Worm (Caenorhabditis elegans) whole organism, L4 larva: Measurements from ENCODE around the gene F28H7.2.

Experiments
- F10B5.3 ChIP-seq: sonication (generic microtip); optimal IDR thresholded peaks from 2 replicates; lab custom pipeline; 2016; ENCODE audit warnings: mild to moderate bottlenecking, missing genetic modification characterization, missing compliant biosample characterization
- F37D6.2 ChIP-seq: sonication (generic microtip); optimal IDR thresholded peaks from 2 replicates; lab custom pipeline; 2016; ENCODE audit warnings: mild to moderate bottlenecking, missing genetic modification characterization, missing compliant biosample characterization
- T20F7.1 ChIP-seq: fragments of 200-800 bp; sonication (Bioruptor generic); optimal IDR thresholded peaks from 2 replicates; lab custom pipeline; 2018; ENCODE audit warnings: mild to moderate bottlenecking, missing genetic modification characterization, missing compliant biosample characterization
- T26A8.4 ChIP-seq: fragments of 200-800 bp; sonication (Bioruptor generic); IDR thresholded peaks from 2 replicates; pipeline ENCODE4 v1.3.6; 2022; ENCODE audit warnings: missing genetic modification characterization, missing compliant biosample characterization
- Y105C5A.15 ChIP-seq: fragments of 200-800 bp; sonication (Bioruptor generic); IDR thresholded peaks from 2 replicates; pipeline ENCODE4 v1.3.6; 2022; ENCODE audit warnings: missing genetic modification characterization, missing compliant biosample characterization
- Y48G9A.11 ChIP-seq: fragments of 200-800 bp; sonication (Bioruptor generic); IDR thresholded peaks from 2 replicates; pipeline ENCODE4 v1.3.6; 2022; ENCODE audit warnings: missing genetic modification reagents, missing genetic modification characterization, missing compliant biosample characterization
- Y75B8A.6 ChIP-seq: fragments of 200-800 bp; sonication (Bioruptor generic); IDR thresholded peaks from 2 replicates; pipeline ENCODE4 v1.3.6; 2022; ENCODE audit warnings: missing genetic modification reagents, missing genetic modification characterization, missing compliant biosample characterization
- aha-1 ChIP-seq: fragments of 150-350 bp; peaks from one replicate; lab custom pipeline; 2014; ENCODE audit warnings: missing biosample characterization, missing genetic modification characterization
- ama-1 ChIP-seq: fragments of 150-350 bp; optimal IDR thresholded peaks from 2 replicates; lab custom pipeline; 2014; ENCODE audit warnings: inconsistent platforms, mixed read lengths
- attf-4 ChIP-seq: sonication (generic microtip); optimal IDR thresholded peaks from 3 replicates; lab custom pipeline; 2017; ENCODE audit warnings: missing biosample characterization, missing genetic modification characterization
- ceh-20 ChIP-seq: fragments of 200-800 bp; sonication (Bioruptor generic); IDR thresholded peaks from 2 replicates; pipeline ENCODE4 v1.3.6; 2022; ENCODE audit warnings: missing genetic modification reagents, missing genetic modification characterization, missing compliant biosample characterization
- cey-2 ChIP-seq: sonication (generic microtip); optimal IDR thresholded peaks from 3 replicates; lab custom pipeline; 2017; ENCODE audit warnings: missing genetic modification characterization, mild to moderate bottlenecking, missing compliant biosample characterization, antibody characterized with exemption, borderline replicate concordance; ENCODE audit not compliant: insufficient read depth
- daf-12 ChIP-seq: fragments of 150-350 bp; optimal IDR thresholded peaks from 2 replicates; lab custom pipeline; 2014; ENCODE audit warnings: missing biosample characterization, missing genetic modification reagents, missing genetic modification characterization
- daf-16 ChIP-seq, 3 experiments: sonication (generic microtip); optimal IDR thresholded peaks; 2 replicates each; lab custom pipeline; 2016 to 2017; ENCODE audit warnings: missing genetic modification characterization in 3 of 3, missing genetic modification reagents in 3 of 3, mild to moderate bottlenecking in 2 of 3, missing compliant biosample characterization in 2 of 3, missing biosample characterization in 1 of 3, moderate library complexity in 1 of 3
- daf-8 ChIP-seq: fragments of 200-800 bp; sonication (Bioruptor generic); IDR thresholded peaks from 2 replicates; pipeline ENCODE4 v1.3.6; 2022; ENCODE audit warnings: missing genetic modification characterization, missing compliant biosample characterization
- dmd-6 ChIP-seq: fragments of 200-800 bp; sonication (Bioruptor generic); IDR thresholded peaks from 2 replicates; pipeline ENCODE4 v1.3.6; 2022; ENCODE audit warnings: missing genetic modification reagents, missing genetic modification characterization, missing compliant biosample characterization
- duxl-1 ChIP-seq: sonication (generic microtip); optimal IDR thresholded peaks from 2 replicates; lab custom pipeline; 2016; ENCODE audit warnings: mild to moderate bottlenecking, missing genetic modification characterization, moderate library complexity, missing compliant biosample characterization; ENCODE audit not compliant: poor library complexity
- dve-1 ChIP-seq: sonication (generic microtip); optimal IDR thresholded peaks from 2 replicates; lab custom pipeline; 2017; ENCODE audit warnings: antibody characterized with exemption, mild to moderate bottlenecking, missing genetic modification characterization, missing compliant biosample characterization; ENCODE audit not compliant: insufficient read depth
- fos-1 ChIP-seq: fragments of 150-350 bp; optimal IDR thresholded peaks from 2 replicates; lab custom pipeline; 2014; ENCODE audit warnings: missing biosample characterization, missing genetic modification characterization
- hlh-11 ChIP-seq: fragments of 200-800 bp; sonication (Bioruptor generic); optimal IDR thresholded peaks from 2 replicates; lab custom pipeline; 2018; ENCODE audit warnings: mild to moderate bottlenecking, missing genetic modification characterization, missing compliant biosample characterization
- hlh-30 ChIP-seq: sonication (generic microtip); optimal IDR thresholded peaks from 2 replicates; lab custom pipeline; 2017; ENCODE audit warnings: antibody characterized with exemption, mild to moderate bottlenecking, missing genetic modification characterization, missing compliant biosample characterization; ENCODE audit not compliant: insufficient read depth
- lim-7 ChIP-seq: fragments of 200-800 bp; sonication (Bioruptor generic); IDR thresholded peaks from 2 replicates; pipeline ENCODE4 v1.3.6; 2022; ENCODE audit warnings: missing genetic modification characterization, missing compliant biosample characterization
- lin-1 ChIP-seq: fragments of 200-800 bp; sonication (Bioruptor generic); IDR thresholded peaks from 2 replicates; pipeline ENCODE4 v1.3.6; 2022; ENCODE audit warnings: missing genetic modification reagents, missing genetic modification characterization, missing compliant biosample characterization
- lin-38 ChIP-seq: fragments of 200-800 bp; sonication (Bioruptor generic); IDR thresholded peaks from 2 replicates; pipeline ENCODE4 v1.3.6; 2022; ENCODE audit warnings: missing genetic modification reagents, missing genetic modification characterization, missing compliant biosample characterization
- madf-9 ChIP-seq: fragments of 200-800 bp; sonication (Bioruptor generic); conservative IDR thresholded peaks from 2 replicates; pipeline ENCODE4 v1.3.6; 2022; ENCODE audit warnings: missing genetic modification reagents, missing genetic modification characterization, missing compliant biosample characterization
- mdl-1 ChIP-seq, 2 experiments: fragments of 150-350 bp in 1 of 2; sonication (generic microtip) in 1 of 2; optimal IDR thresholded peaks; 2 replicates each; lab custom pipeline; 2014 to 2017; ENCODE audit warnings: missing biosample characterization in 2 of 2, missing genetic modification characterization in 2 of 2
- mxl-3 ChIP-seq: fragments of 200-800 bp; sonication (Bioruptor generic); optimal IDR thresholded peaks from 2 replicates; lab custom pipeline; 2018; ENCODE audit warnings: mild to moderate bottlenecking, missing genetic modification characterization, missing compliant biosample characterization
- nhr-102 ChIP-seq: sonication (generic microtip); optimal IDR thresholded peaks from 2 replicates; lab custom pipeline; 2016; ENCODE audit warnings: mild to moderate bottlenecking, missing genetic modification characterization, moderate library complexity, missing compliant biosample characterization
- nhr-11 ChIP-seq: fragments of 150-350 bp; optimal IDR thresholded peaks from 2 replicates; lab custom pipeline; 2014; ENCODE audit warnings: missing biosample characterization, missing genetic modification characterization
- nhr-28 ChIP-seq: fragments of 150-350 bp; optimal IDR thresholded peaks from 2 replicates; lab custom pipeline; 2014; ENCODE audit warnings: missing biosample characterization, missing genetic modification characterization
- nhr-42 ChIP-seq: fragments of 200-800 bp; sonication (Bioruptor generic); IDR thresholded peaks from 2 replicates; pipeline ENCODE4 v1.3.6; 2022; ENCODE audit warnings: missing genetic modification characterization, missing compliant biosample characterization
- nhr-48 ChIP-seq: sonication (generic microtip); optimal IDR thresholded peaks from 2 replicates; lab custom pipeline; 2016; ENCODE audit warnings: mild to moderate bottlenecking, missing genetic modification characterization, missing compliant biosample characterization
- nhr-77 ChIP-seq: fragments of 150-350 bp; optimal IDR thresholded peaks from 2 replicates; lab custom pipeline; 2014; ENCODE audit warnings: missing biosample characterization, missing genetic modification characterization
- pqm-1 ChIP-seq: sonication (generic microtip); optimal IDR thresholded peaks from 2 replicates; lab custom pipeline; 2017; ENCODE audit warnings: missing biosample characterization, missing genetic modification characterization
- set-16 ChIP-seq: fragments of 200-800 bp; sonication (Bioruptor generic); IDR thresholded peaks from 2 replicates; pipeline ENCODE4 v1.3.6; 2022; ENCODE audit warnings: missing genetic modification reagents, missing genetic modification characterization, missing compliant biosample characterization
- snpc-4 ChIP-seq: fragments of 150-350 bp; optimal IDR thresholded peaks from 2 replicates; lab custom pipeline; 2014; ENCODE audit warnings: missing biosample characterization, missing genetic modification characterization
- tra-1 ChIP-seq: fragments of 200-800 bp; sonication (Bioruptor generic); IDR thresholded peaks from 2 replicates; pipeline ENCODE4 v1.3.6; 2022; ENCODE audit warnings: missing genetic modification reagents, missing genetic modification characterization, missing compliant biosample characterization
- unc-62 ChIP-seq, 3 experiments: fragments of 150-350 bp in 1 of 3; sonication (generic microtip); optimal IDR thresholded peaks in 2 of 3; peaks in 1 of 3; 1 replicate in 1 of 3; 2 replicates in 2 of 3; lab custom pipeline; 2014 to 2017; ENCODE audit warnings: missing biosample characterization in 3 of 3, missing genetic modification characterization in 3 of 3, missing genetic modification reagents in 3 of 3, missing genotype in 1 of 3
- vab-7 ChIP-seq: fragments of 200-800 bp; sonication (Bioruptor generic); IDR thresholded peaks from 2 replicates; pipeline ENCODE4 v1.3.6; 2022; ENCODE audit warnings: missing genetic modification reagents, missing genetic modification characterization, missing compliant biosample characterization
- zag-1 ChIP-seq: fragments of 150-350 bp; optimal IDR thresholded peaks from 2 replicates; lab custom pipeline; 2014; ENCODE audit warnings: missing biosample characterization, missing genetic modification characterization
- zfp-3 ChIP-seq: fragments of 200-800 bp; sonication (Bioruptor generic); conservative IDR thresholded peaks from 2 replicates; pipeline ENCODE4 v1.3.6; 2022; ENCODE audit warnings: missing genetic modification reagents, missing genetic modification characterization, missing compliant biosample characterization
- ztf-7 ChIP-seq: fragments of 150-350 bp; optimal IDR thresholded peaks from 2 replicates; lab custom pipeline; 2014; ENCODE audit warnings: missing biosample characterization, missing genetic modification characterization

Gene F28H7.2

DNA sequence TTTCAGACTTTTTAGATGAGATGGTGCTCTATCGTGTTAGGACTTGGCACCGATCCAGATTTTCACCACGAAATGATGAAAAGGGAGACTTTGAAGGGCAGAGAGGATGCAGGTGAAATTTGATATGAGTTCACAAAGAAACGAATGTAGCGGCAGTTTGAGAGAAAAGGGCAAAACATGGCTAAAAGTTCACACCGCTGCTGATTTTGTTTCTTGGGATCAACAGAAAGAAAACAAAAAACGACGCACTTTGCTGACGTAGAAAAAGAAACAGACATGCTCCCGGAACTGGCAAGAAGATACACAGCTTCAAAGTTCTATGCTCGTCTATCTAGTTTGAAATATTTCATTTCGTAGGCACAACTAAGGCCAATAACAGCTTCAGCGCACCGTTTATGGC, 24.1 kb upstream of the F28H7.2 start:
- TF ChIP-seq unc-62 (GFP tag; optimal IDR thresholded peaks at IDR 0.05 in 1 of 2; lab: Kevin White, UChicago) = peak in 1 of 2 experiments; percentile 99
- no peak for TF ChIP-seq unc-62 (tag; optimal IDR thresholded peaks at IDR 0.05; lab: Kevin White, UChicago)
- TF ChIP-seq nhr-11 (tag; lab: Kevin White, UChicago) = peak; percentile 34
- TF ChIP-seq daf-16 (GFP tag; optimal IDR thresholded peaks at IDR 0.05; lab: Kevin White, UChicago) = peak in 1 of 2 experiments; percentile 41
- TF ChIP-seq daf-16 (tag; optimal IDR thresholded peaks at IDR 0.05; lab: Kevin White, UChicago) = no peak
- TF ChIP-seq set-16 (GFP tag; lab: Robert Waterston, UW) = no peak
- no peak for TF ChIP-seq T26A8.4 (GFP tag; lab: Robert Waterston, UW)

DNA sequence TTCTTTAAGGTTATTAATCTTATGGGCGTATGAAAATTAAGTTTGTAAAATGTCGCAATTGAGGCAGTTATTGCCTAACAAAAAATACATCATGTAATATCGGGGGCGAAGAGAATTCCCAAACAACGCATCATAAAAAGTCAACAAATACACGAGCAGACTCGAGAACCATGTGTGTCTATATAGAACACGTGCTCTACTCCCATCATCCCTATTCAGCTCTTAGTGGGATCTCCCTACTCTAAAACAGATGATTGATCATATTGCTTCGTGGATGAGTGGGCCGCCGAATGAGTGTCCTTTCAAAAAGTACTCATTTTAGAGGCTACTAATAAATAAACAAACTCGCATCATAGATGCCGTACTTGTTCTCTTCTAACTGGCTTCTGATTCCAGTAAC, 23.2 kb upstream of the F28H7.2 start:
- TF ChIP-seq daf-16 (GFP tag; optimal IDR thresholded peaks at IDR 0.05; lab: Kevin White, UChicago) (no peak), daf-16 (tag; optimal IDR thresholded peaks at IDR 0.05; lab: Kevin White, UChicago) (no peak), ceh-20 (GFP tag; lab: Robert Waterston, UW) (no peak), T20F7.1 (GFP tag; lab: Kevin White, UChicago) (no peak), daf-12 (no peak), hlh-11 (peak; percentile 4), aha-1 (peak; percentile 89), dve-1 (no peak), nhr-42 (GFP tag; lab: Robert Waterston, UW) (no peak), lin-1 (GFP tag; lab: Robert Waterston, UW) (no peak), hlh-30 (tag; lab: Kevin White, UChicago) (peak; percentile 70), nhr-77 (no peak), madf-9 (no peak), fos-1 (no peak), attf-4 (tag; lab: Kevin White, UChicago) (no peak), lin-38 (GFP tag; lab: Robert Waterston, UW) (no peak), cey-2 (tag; lab: Kevin White, UChicago) (no peak), nhr-11 (tag; lab: Kevin White, UChicago) (no peak), daf-8 (GFP tag; lab: Robert Waterston, UW) (no peak)
- TF ChIP-seq, all 104 proteins: peak for 3

DNA sequence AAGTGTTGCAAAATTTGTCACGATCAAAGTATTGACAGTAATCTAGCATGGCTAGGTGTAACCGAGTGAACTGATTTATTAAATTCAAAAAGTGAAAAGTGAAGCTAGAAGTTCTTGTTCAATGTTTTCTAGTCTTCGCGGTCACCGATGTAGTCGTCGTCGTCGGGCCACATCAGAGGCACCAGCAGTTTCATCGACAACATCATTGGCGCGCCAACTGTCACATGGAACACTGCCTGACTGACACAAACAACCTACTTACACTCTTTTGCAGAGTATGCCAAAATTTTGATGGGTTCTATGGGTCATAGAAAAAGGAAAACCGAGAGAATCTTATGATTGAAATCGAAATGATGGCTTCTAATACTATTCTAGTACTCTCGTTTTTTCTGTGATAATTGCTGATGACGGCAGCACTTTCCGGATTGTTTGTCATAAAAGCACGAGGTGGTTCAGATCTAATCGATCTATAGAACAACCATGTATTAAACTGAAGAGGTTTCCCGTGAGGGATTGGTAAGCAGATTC, 22.2 kb upstream of the F28H7.2 start:
- TF ChIP-seq F37D6.2 (tag; lab: Kevin White, UChicago) = no peak
- TF ChIP-seq mdl-1 (tag; optimal IDR thresholded peaks at IDR 0.05; lab: Kevin White, UChicago) = peak; percentile 4 to 36
- TF ChIP-seq hlh-11 = peak; percentile 36
- peak; percentile 92 for TF ChIP-seq nhr-28
- TF ChIP-seq daf-16 (GFP tag; optimal IDR thresholded peaks at IDR 0.05; lab: Kevin White, UChicago) = no peak
- peak; percentile 9 for TF ChIP-seq daf-16 (tag; optimal IDR thresholded peaks at IDR 0.05; lab: Kevin White, UChicago)
- TF ChIP-seq aha-1 = peak; percentile 56
- TF ChIP-seq dve-1 = peak; percentile 10
- no peak for TF ChIP-seq pqm-1
- no peak for TF ChIP-seq madf-9
- peak; percentile 56 for TF ChIP-seq hlh-30 (tag; lab: Kevin White, UChicago)
- peak; percentile 11; the same call in 1 of the 2 replicates for TF ChIP-seq dmd-6 (GFP tag; lab: Robert Waterston, UW)

DNA sequence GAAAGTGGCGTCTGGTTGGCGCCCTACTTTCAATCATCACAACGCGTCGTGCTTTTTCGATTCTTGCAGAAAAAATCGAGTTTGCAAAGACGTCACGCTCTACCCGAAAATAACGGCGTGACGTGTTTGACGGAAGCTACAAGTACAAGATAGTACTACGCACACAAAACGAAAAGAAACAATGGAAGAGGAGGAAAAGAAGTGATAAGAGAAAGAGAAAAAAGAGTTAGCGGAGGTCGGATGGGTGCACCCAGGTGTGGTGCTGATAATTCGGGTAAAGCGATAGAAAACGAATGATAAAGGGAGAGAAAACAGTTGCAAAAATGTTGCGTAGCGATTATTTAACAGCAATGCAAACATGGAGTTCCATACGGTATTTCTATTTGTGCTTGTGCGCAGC, 21.0 kb upstream of the F28H7.2 start:
- no peak for TF ChIP-seq daf-16 (GFP tag; optimal IDR thresholded peaks at IDR 0.05; lab: Kevin White, UChicago)
- peak; percentile 70 for TF ChIP-seq daf-16 (tag; optimal IDR thresholded peaks at IDR 0.05; lab: Kevin White, UChicago)
- no peak for TF ChIP-seq Y105C5A.15
- TF ChIP-seq lim-7 (GFP tag; lab: Robert Waterston, UW) = no peak
- TF ChIP-seq vab-7 (GFP tag; lab: Robert Waterston, UW) = no peak
- peak; percentile 29 for TF ChIP-seq nhr-102 (tag; lab: Kevin White, UChicago)
- no peak for TF ChIP-seq F10B5.3 (tag; lab: Kevin White, UChicago)
- no peak for TF ChIP-seq set-16 (GFP tag; lab: Robert Waterston, UW)
- TF ChIP-seq ztf-7 (tag; lab: Kevin White, UChicago) = no peak
- TF ChIP-seq F37D6.2 (tag; lab: Kevin White, UChicago) = no peak
- peak; percentile 38 for TF ChIP-seq nhr-77
- TF ChIP-seq nhr-48 = peak; percentile 76
- TF ChIP-seq Y75B8A.6 (GFP tag; lab: Robert Waterston, UW) = no peak
- TF ChIP-seq mxl-3 (GFP tag; lab: Kevin White, UChicago) = no peak
- TF ChIP-seq dve-1 = peak; percentile 35
- TF ChIP-seq ceh-20 (GFP tag; lab: Robert Waterston, UW) = no peak
- 0 out of 2 replicates have a peak, but pooled peaks have one; percentile 23 for TF ChIP-seq tra-1 (GFP tag; lab: Robert Waterston, UW)
- TF ChIP-seq mdl-1 (tag; optimal IDR thresholded peaks at IDR 0.05; lab: Kevin White, UChicago) = peak in 1 of 2 experiments; percentile 45
- TF ChIP-seq zfp-3 = no peak
- no peak for TF ChIP-seq daf-8 (GFP tag; lab: Robert Waterston, UW)
- no peak for TF ChIP-seq ama-1 (lab: Kevin White, UChicago)
- TF ChIP-seq snpc-4 = no peak
- TF ChIP-seq dmd-6 (GFP tag; lab: Robert Waterston, UW) = peak; percentile 78
- TF ChIP-seq zag-1 (tag; lab: Kevin White, UChicago) = no peak
- TF ChIP-seq duxl-1 = no peak
- peak; percentile 74 for TF ChIP-seq hlh-11
- TF ChIP-seq Y48G9A.11 (GFP tag; lab: Robert Waterston, UW) = no peak
